Worm (Caenorhabditis elegans) whole organism, L4/young adult: Measurements from ENCODE around the gene R05G6.4.
"Not testable (repeated sequence)": the region's sequence is repeated elsewhere in the genome, so short reads cannot be mapped to it uniquely, and the experiment has no call there.

Source experiments
- W03F9.2 ChIP-seq: fragments of 150-350 bp; optimal IDR thresholded peaks from 2 replicates; lab custom pipeline; 2014; ENCODE audit warnings: missing biosample characterization, missing genetic modification characterization
- dao-5 ChIP-seq: sonication (generic microtip); optimal IDR thresholded peaks from 2 replicates; lab custom pipeline; 2016; ENCODE audit warnings: missing genotype, missing genetic modification characterization, moderate library complexity, missing compliant biosample characterization
- him-1 ChIP-seq: sonication (generic microtip); optimal IDR thresholded peaks from 2 replicates; lab custom pipeline; 2016; ENCODE audit warnings: missing genotype, missing genetic modification reagents, missing genetic modification characterization, missing compliant biosample characterization

R05G6.4 gene

DNA sequence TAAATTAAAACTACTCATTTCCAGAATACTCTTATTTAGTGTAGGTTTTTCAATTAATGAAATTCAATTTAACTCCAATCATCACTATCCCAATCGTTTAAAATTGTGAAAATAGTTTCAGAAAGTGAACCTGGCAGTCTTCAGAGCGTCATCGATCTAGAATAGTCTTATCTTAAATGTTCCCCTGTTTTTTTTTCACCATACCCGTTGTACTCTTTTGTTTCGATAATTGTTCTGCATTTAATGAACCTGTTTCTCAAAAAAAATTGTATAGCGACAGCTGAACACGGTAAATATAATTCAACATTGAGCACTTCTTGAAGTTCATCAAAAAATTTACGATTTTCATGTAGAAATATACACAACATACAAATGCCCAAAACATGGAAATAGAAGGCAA is 38.2 kb downstream of the R05G6.4 start:
- TF ChIP-seq dao-5 (tag; lab: Kevin White, UChicago): no peak
- TF ChIP-seq him-1 (tag; lab: Kevin White, UChicago): no peak
- no peak for TF ChIP-seq W03F9.2

DNA sequence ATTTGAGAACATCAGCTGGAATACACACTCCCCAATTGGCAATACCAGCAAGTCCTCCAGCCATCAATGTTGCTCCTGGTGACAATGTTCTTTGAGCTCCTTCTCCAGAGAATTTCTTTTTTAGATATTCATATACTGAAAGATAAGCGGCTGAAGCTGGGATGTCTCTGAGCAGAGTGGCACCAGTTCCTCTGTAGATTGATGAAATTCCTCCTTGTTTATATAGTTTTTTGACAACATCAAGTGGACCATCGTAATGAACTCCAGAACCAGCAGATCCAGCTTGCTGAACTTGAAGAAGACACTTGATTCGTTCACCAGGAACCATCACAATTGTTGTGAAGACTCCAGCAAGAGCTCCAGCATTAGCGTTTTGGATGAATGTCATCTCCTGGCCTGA is 39.1 kb downstream of the R05G6.4 start:
- TF ChIP-seq W03F9.2 (no peak), dao-5 (tag; lab: Kevin White, UChicago) (no peak), him-1 (tag; lab: Kevin White, UChicago) (no peak)

DNA sequence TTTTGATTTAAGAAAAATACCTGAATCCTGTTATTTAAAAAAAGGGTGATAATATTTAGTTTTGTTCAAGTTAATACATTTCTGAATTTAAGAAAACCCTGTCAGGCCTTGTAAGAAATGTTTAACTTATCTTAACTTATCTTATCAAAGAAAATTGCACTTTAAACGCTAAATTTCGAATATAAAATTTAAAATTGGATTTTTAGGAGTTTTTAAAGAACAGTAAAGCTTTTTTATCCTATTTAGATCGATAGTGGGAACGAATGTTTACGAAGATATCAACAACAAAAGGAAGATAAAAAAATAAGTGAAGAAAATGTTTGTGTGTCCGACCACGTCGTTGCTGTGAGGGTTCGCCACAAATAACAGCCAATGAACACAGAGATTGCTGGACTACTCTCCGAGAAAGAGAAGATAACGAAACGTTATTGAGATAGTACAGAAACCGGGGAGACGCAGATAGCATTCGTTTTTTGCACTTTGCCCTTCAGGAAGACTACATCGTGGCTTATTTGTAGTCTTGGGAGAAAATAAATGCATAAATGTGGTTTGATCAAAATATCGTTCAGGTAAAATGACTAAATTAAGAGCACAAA is 40.0 kb downstream of the R05G6.4 start, which contains the start of gene dif-1:
dif-1 (minus strand) TSS at position 51 of the 596 bp plus-strand sequence.
- no peak for TF ChIP-seq him-1 (tag; lab: Kevin White, UChicago)
- peak; percentile 52 for TF ChIP-seq W03F9.2
- TF ChIP-seq dao-5 (tag; lab: Kevin White, UChicago): no peak

DNA sequence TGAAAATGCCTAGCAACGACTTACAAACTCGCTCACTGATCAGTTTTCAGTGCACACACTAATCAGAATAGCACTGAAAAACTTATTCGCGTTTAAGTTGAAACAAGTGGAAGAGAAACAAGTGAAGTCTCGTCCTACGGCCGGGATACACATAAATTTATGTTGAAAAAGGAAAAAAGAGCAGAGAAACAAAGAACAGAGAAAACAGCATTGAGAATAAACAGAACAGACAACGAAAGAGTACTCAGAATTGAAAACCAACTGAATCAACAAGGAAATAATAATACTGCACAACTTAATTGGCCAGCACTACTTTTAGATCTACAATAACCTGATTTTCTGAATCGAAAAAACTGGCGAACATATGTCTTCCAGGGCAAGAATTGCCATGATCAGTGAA is 41.3 kb downstream of the R05G6.4 start, which contains the start of gene F49E8.6:
F49E8.6 (minus strand) TSS at position 317 of the 400 bp plus-strand sequence.
- TF ChIP-seq him-1 (tag; lab: Kevin White, UChicago): no peak
- no peak for TF ChIP-seq W03F9.2
- no peak for TF ChIP-seq dao-5 (tag; lab: Kevin White, UChicago)

DNA sequence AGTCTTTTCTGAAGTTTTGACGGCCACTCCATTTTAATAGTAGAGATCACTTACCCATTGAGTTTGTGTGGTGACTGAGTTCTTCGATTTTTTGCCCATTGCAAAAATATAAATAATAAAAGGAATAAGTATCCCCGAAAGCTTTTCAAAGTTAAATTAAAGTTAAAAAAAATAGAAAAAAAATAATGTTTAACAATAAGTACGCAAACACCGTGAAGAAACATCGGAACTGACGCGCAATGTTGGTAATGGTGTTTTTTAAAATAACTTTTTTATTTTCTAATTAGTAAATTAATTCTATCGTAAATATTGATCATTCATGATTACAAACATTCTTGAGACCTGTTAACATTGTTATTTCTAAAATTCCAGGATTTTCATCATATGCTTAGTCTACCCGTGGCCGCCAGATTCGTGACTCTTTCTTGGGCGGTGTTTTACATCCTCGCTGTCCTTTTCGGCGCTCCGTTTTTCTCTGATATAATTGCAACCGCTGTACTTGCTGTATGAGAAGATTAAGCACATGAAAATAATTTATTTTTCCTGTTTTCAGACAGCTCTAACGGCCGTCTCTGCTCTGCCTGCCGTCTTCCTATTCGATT is 43.3 kb downstream of the R05G6.4 start, which contains the start of the genes F49E8.7, F49E8.8 and nprl-2:
F49E8.7 (minus strand) TSS at position 101 of the 602 bp plus-strand sequence.
F49E8.8 (plus strand) TSS at position 373 of the 602 bp plus-strand sequence.
nprl-2 (plus strand) TSS at position 552 of the 602 bp plus-strand sequence.
- no peak for TF ChIP-seq W03F9.2
- no peak for TF ChIP-seq him-1 (tag; lab: Kevin White, UChicago)
- no peak for TF ChIP-seq dao-5 (tag; lab: Kevin White, UChicago)

DNA sequence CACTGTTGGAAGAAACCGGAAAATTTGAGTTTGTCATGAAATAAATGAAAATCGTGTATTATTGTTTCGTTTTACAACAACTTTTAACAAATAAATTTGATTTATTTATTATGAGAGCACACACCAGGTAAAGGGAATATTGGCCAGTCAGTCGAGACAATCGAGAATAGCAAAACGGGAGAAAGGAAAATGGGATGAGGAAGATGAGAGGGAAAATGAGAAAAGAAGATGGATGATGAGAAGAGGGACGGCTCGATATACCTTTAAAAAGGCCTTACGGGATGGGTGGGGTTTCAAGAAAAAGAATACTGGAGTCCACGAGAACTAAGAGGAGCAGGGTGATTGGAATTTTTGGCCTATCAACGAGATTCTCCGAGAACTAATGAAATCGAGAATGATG is 45.6 kb downstream of the R05G6.4 start:
- no peak for TF ChIP-seq W03F9.2
- TF ChIP-seq him-1 (tag; lab: Kevin White, UChicago): no peak
- TF ChIP-seq dao-5 (tag; lab: Kevin White, UChicago): no peak

DNA sequence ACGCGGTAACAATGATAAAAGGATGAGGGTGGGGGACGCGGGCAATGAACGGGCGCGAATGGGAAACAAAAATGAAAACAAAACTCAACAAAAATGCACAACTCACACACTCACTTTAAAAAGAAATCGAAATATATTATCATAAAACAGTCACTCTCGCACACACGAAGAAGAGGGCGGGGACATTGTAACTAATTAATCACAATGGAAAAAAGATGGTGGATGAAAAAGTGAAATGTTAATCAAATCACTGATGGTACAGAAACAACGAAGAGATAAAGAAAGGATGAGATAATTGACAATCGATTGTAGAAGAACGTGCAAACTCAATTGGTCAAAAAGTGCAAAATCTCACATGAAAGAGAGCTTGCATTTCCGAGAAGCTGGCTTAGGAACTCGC is 46.2 kb downstream of the R05G6.4 start:
- no peak for TF ChIP-seq W03F9.2

DNA sequence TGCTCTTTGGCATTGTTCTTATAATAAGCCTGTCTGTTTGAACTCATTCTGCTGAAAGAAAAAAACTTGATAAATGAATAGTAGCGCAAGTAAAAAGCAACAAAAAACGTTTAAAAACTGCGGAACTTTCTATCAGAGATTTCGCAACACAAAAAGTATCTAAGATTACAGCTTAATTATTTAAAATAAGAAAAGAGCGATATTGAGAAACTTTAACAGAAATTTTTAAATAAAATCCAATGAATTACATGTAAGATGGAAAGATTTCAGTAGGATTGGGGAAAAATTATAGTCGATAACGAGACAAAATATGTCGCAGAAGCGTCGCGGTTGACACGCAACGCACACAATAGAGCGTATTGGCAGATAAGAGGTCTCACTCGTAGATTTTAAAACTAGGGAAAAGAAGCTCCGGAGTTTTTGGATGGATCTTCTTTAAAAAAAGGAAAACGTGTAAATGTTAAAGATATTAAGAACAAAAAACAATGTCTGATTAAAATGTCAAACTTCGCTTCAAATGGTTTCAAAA is 48.6 kb downstream of the R05G6.4 start, which contains the start of gene ima-3:
ima-3 (minus strand) TSS at position 51 of the 529 bp plus-strand sequence.
- TF ChIP-seq W03F9.2 (peak; percentile 27), him-1 (tag; lab: Kevin White, UChicago) (no peak)

DNA sequence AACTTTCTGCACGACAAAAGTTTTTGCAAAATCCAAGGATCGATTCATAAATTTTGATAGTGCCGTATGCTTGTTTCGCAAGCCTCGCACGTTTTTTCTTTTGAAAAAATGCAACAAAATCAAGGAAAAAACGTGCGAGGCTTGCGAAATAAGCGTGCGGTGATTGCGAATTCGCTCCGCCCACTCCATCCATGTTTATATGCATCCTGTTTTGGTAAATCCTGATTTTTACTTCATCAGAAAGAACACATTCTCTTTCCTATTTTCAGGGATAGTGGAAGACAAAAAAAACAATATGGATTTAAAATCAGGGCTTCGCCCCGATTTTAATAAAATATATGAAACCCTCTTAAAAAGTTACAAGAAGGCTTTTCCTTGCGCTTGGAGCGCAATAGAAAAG is 50.8 kb downstream of the R05G6.4 start, which contains the start of gene F32E10.9:
F32E10.9 (minus strand) TSS at position 101 of the 400 bp plus-strand sequence.
- not testable (repeated sequence) for TF ChIP-seq him-1 (tag; lab: Kevin White, UChicago); W03F9.2; dao-5 (tag; lab: Kevin White, UChicago)
